Fruit fly (Drosophila melanogaster): ENCODE measurements around the gene daw.

daw gene

DNA sequence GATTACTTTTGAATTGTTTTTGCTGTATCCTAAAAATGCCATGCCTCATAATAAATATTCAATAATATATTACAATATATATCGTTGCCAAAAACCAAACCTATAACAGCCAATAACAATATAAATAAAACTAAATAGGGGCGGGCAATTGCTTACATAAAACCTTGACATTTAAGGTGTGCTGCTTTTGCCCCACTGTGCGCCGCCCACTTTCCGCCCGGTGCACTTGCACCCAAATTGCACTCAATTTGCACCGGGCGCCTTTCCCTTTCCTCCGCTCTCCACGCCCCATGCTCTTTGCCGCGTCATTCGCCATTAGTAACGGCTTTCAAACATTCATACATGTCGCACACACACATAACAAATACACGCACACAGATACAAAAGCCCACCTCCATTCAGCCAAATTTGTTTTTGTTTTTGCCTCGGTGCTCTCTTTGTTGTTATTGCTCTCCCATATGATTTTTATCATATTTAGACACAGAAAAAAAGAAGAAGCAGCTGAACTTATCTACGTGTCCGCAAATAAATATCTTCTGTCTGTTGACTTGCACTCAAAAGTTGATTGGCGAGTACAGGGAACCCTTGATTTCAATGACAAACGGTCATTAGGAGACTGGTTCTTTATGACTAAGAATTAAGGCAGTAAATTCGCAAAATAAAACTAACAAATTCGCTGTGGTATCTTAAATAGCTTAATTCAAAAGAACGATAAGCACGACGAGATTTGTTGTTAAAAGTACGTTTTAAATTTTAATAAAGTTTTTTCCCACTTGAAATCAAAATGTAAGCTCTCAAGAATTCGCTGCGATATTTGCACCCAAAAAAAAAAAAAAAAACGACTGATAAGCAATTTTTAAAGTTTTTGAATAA lies 53.0 kb downstream of the daw start (continued):
- TF ChIP-seq D19B (GFP tag; optimal IDR thresholded peaks at IDR 0.05) (no peak), Adf1 (GFP tag; IDR thresholded peaks at IDR 0.05) (no peak), CG8924 (tag; optimal IDR thresholded peaks at IDR 0.05) (peak; percentile 24), CG6854 (GFP tag; optimal IDR thresholded peaks at IDR 0.05) (peak; percentile 3), gro (GFP tag; optimal IDR thresholded peaks at IDR 0.05) (peak; percentile 29), mld (GFP tag; IDR thresholded peaks at IDR 0.05; ENCODE audit: partially characterized antibody) (no peak), mam (GFP tag; optimal IDR thresholded peaks at IDR 0.05) (no peak), CG6683 (GFP tag; optimal IDR thresholded peaks at IDR 0.05) (no peak), Mes4 (GFP tag; optimal IDR thresholded peaks at IDR 0.05) (no peak), abd-A (tag; optimal IDR thresholded peaks at IDR 0.05) (peak; percentile 42), CG11247 (GFP tag; IDR thresholded peaks at IDR 0.05) (no peak), jigr1 (GFP tag; IDR thresholded peaks at IDR 0.05) (no peak), toy (GFP tag; IDR thresholded peaks at IDR 0.05) (no peak), cad (GFP tag; optimal IDR thresholded peaks at IDR 0.05) (no peak), NC2α (GFP tag; optimal IDR thresholded peaks at IDR 0.05) (no peak), CG10321 (GFP tag; IDR thresholded peaks at IDR 0.05) (0 out of 2 replicates have a peak, but pooled peaks have one; percentile 16), CHES-1-like (GFP tag; optimal IDR thresholded peaks at IDR 0.05) (no peak), rib (GFP tag; IDR thresholded peaks at IDR 0.05) (peak; percentile 76; the same call in 1 of the 2 replicates), Sry-δ (GFP tag; optimal IDR thresholded peaks at IDR 0.05) (no peak), CG7357 (GFP tag; IDR thresholded peaks at IDR 0.05) (no peak), CoRest (tag; optimal IDR thresholded peaks at IDR 0.05) (no peak), gsb (GFP tag; IDR thresholded peaks at IDR 0.05) (no peak), CG18764 (GFP tag; optimal IDR thresholded peaks at IDR 0.05) (no peak), lab (GFP tag; optimal IDR thresholded peaks at IDR 0.05) (peak; percentile 60), Dip2 (GFP tag; IDR thresholded peaks at IDR 0.05) (no peak), Mrtf (GFP tag; IDR thresholded peaks at IDR 0.05) (no peak), CG11723 (GFP tag; optimal IDR thresholded peaks at IDR 0.05) (no peak), CG3065 (GFP tag; optimal IDR thresholded peaks at IDR 0.05) (no peak), Doc2 (GFP tag; IDR thresholded peaks at IDR 0.05) (no peak), B-H1 (GFP tag; IDR thresholded peaks at IDR 0.05) (no peak), Jarid2 (GFP tag; optimal IDR thresholded peaks at IDR 0.05) (no peak), Sry-β (GFP tag; optimal IDR thresholded peaks at IDR 0.05) (no peak), CG34376 (GFP tag; optimal IDR thresholded peaks at IDR 0.05) (peak; percentile 36), nerfin-2 (GFP tag; IDR thresholded peaks at IDR 0.05; ENCODE audit: partially characterized antibody) (no peak), CG3838 (GFP tag; optimal IDR thresholded peaks at IDR 0.05) (no peak), CG16779 (GFP tag; IDR thresholded peaks at IDR 0.05) (no peak), CG31365 (tag; optimal IDR thresholded peaks at IDR 0.05) (no peak), sens-2 (GFP tag; IDR thresholded peaks at IDR 0.05) (no peak), CG9876 (GFP tag; optimal IDR thresholded peaks at IDR 0.05) (no peak), bcd (GFP tag; optimal IDR thresholded peaks at IDR 0.05) (no peak), HLH3B (GFP tag; IDR thresholded peaks at IDR 0.05) (no peak), CG13894 (tag; optimal IDR thresholded peaks at IDR 0.05) (peak; percentile 43), CG13775 (GFP tag; optimal IDR thresholded peaks at IDR 0.05) (no peak), sqz (GFP tag; optimal IDR thresholded peaks at IDR 0.05) (peak; percentile 41), CG8478 (optimal IDR thresholded peaks at IDR 0.05) (no peak), CG34422 (GFP tag; IDR thresholded peaks at IDR 0.05) (no peak), Optix (GFP tag; IDR thresholded peaks at IDR 0.05) (no peak), E2f1 (GFP tag; IDR thresholded peaks at IDR 0.05) (no peak), Hey (tag; optimal IDR thresholded peaks at IDR 0.05) (no peak), insv (GFP tag; optimal IDR thresholded peaks at IDR 0.05) (no peak), Ssrp (tag; optimal IDR thresholded peaks at IDR 0.05) (peak; percentile 55)

All from whole organism, embryonic.